Fruit fly (Drosophila melanogaster): ENCODE measurements around the gene pkm.

- TF ChIP-seq CG8478 (optimal IDR thresholded peaks at IDR 0.05) (no peak), CTCF (optimal IDR thresholded peaks at IDR 0.05) (no peak)
Measured at dm6 chrX:11555070-11555469, 28.9 kb downstream of the pkm start.
